Worm (Caenorhabditis elegans): ENCODE results near the gene gmeb-3.

DNA sequence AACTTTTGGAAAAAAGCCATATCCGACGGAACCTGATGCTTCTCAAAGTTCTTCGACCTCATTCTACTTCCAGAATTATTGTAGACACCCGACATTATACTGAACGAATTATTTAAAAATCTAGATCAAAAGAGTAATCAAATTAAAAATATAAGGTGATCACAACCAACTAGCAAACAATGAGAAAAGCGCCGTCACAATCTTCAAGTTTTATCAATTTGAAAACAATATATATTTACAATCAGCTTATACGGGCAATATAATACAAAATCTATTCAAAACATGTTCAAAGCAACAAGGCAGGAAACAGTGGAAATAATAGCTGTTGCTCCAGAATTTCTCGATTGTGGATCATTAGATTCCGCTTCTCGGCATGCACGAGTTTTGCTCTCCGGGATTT is 43.4 kb upstream of the gmeb-3 start, which contains the start of gene C14B1.12:
- TF ChIP-seq ceh-28 (tag; optimal IDR thresholded peaks at IDR 0.05) (no peak), elt-1 (tag; optimal IDR thresholded peaks at IDR 0.05) (no peak), skn-1 (tag; optimal IDR thresholded peaks at IDR 0.05) (no peak), nhr-237 (tag; optimal IDR thresholded peaks at IDR 0.05) (no peak), unc-62 (GFP tag; optimal IDR thresholded peaks at IDR 0.05) (no peak), nhr-11 (tag; optimal IDR thresholded peaks at IDR 0.05) (no peak), snpc-4 (tag; optimal IDR thresholded peaks at IDR 0.05) (no peak), nfya-1 (tag; optimal IDR thresholded peaks at IDR 0.05; ENCODE audit: insufficient read depth) (no peak), jun-1 (tag; optimal IDR thresholded peaks at IDR 0.05) (no peak), nhr-28 (tag; optimal IDR thresholded peaks at IDR 0.05) (no peak)

All from whole organism, L3 larva.